Worm (Caenorhabditis elegans) whole organism, midembryonic: ENCODE measurements around the gene fem-1.

ENCODE experiments used
- T22C8.4 ChIP-seq: fragments of 200-800 bp; sonication (Bioruptor generic); IDR thresholded peaks from 2 replicates; pipeline ENCODE4 v1.3.6; 2022; ENCODE audit warnings: missing genetic modification characterization, missing compliant biosample characterization
- ztf-29 ChIP-seq: fragments of 200-800 bp; sonication (Bioruptor generic); IDR thresholded peaks from 2 replicates; pipeline ENCODE4 v1.3.6; 2022; ENCODE audit warnings: missing genetic modification reagents, missing genetic modification characterization, missing compliant biosample characterization

DNA sequence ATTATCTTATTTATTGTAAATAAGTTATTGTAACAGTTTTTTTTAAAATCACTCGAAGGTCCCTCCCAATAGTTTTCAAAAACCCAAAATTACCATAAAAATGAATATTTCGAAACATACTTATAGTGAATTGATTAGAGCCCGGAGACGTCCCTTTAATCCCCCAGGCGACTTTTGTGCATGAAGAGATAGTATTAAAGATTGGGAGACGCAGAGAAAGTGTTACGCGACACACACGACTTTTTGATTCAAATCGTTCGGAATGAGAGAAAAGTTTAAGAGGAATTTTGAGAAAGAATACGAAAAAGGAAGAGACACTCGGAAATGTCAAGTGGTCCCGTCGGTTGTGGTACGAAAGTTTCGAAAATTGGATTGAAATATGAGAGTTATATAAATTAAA, 44.6 kb downstream of the fem-1 start:
- no peak for TF ChIP-seq T22C8.4 (GFP tag; lab: Robert Waterston, UW)
- TF ChIP-seq ztf-29 (GFP tag; lab: Robert Waterston, UW) = no peak
